Worm (Caenorhabditis elegans) whole organism, L3 larva: ENCODE results near the gene Y75B8A.44.
A peak's percentile ranks its signal among the peaks of the same experiment; 100 is the strongest.

Source experiments
- aly-2 ChIP-seq: fragments of 150-350 bp; optimal IDR thresholded peaks from 2 replicates; lab custom pipeline; 2014; ENCODE audit warnings: missing biosample characterization, missing genetic modification characterization
- ceh-16 ChIP-seq: sonication (generic microtip); optimal IDR thresholded peaks from 2 replicates; lab custom pipeline; 2017; ENCODE audit warnings: missing biosample characterization, missing genetic modification characterization
- ceh-82 ChIP-seq: fragments of 150-350 bp; optimal IDR thresholded peaks from 2 replicates; lab custom pipeline; 2014; ENCODE audit warnings: missing biosample characterization, missing genetic modification characterization
- ceh-9 ChIP-seq: sonication (generic microtip); optimal IDR thresholded peaks from 2 replicates; lab custom pipeline; 2018; ENCODE audit warnings: missing biosample characterization, missing genetic modification characterization
- daf-12 ChIP-seq: fragments of 150-350 bp; optimal IDR thresholded peaks from 2 replicates; lab custom pipeline; 2014; ENCODE audit warnings: missing biosample characterization, missing genetic modification reagents, missing genetic modification characterization
- egl-27 ChIP-seq: sonication (generic microtip); optimal IDR thresholded peaks from 4 replicates; lab custom pipeline; 2017; ENCODE audit warnings: missing biosample characterization, missing genetic modification reagents, missing genetic modification characterization
- egl-5 ChIP-seq: fragments of 150-350 bp; optimal IDR thresholded peaks from 2 replicates; lab custom pipeline; 2017; ENCODE audit warnings: missing biosample characterization, missing genetic modification reagents, missing genetic modification characterization, inconsistent platforms
- elt-1 ChIP-seq: fragments of 150-350 bp; optimal IDR thresholded peaks from 2 replicates; lab custom pipeline; 2014; ENCODE audit warnings: missing biosample characterization, missing genetic modification characterization
- elt-2 ChIP-seq: sonication (generic microtip); optimal IDR thresholded peaks from 2 replicates; lab custom pipeline; 2016; ENCODE audit warnings: missing genetic modification reagents, mild to moderate bottlenecking, missing genetic modification characterization, missing compliant biosample characterization
- eor-1 ChIP-seq, 2 experiments: fragments of 150-350 bp; optimal IDR thresholded peaks; 2 replicates each; lab custom pipeline; 2014 to 2018; ENCODE audit warnings: missing biosample characterization in 2 of 2, missing genetic modification characterization in 2 of 2
- fkh-10 ChIP-seq: sonication (generic microtip); optimal IDR thresholded peaks from 2 replicates; lab custom pipeline; 2017; ENCODE audit warnings: missing biosample characterization, missing genetic modification reagents, missing genetic modification characterization
- fkh-2 ChIP-seq: fragments of 150-350 bp; optimal IDR thresholded peaks from 2 replicates; lab custom pipeline; 2014; ENCODE audit warnings: missing biosample characterization, missing genetic modification reagents, missing genetic modification characterization
- fos-1 ChIP-seq: fragments of 150-350 bp; optimal IDR thresholded peaks from 2 replicates; lab custom pipeline; 2014; ENCODE audit warnings: missing biosample characterization, missing genetic modification characterization
- hmg-11 ChIP-seq: sonication (generic microtip); optimal IDR thresholded peaks from 2 replicates; lab custom pipeline; 2016; ENCODE audit warnings: missing genetic modification characterization, missing compliant biosample characterization
- lin-15B ChIP-seq: fragments of 150-350 bp; optimal IDR thresholded peaks from 2 replicates; lab custom pipeline; 2014; ENCODE audit warnings: missing biosample characterization, missing genetic modification characterization
- lsy-12 ChIP-seq: sonication (generic microtip); optimal IDR thresholded peaks from 2 replicates; lab custom pipeline; 2016; ENCODE audit warnings: mild to moderate bottlenecking, missing genetic modification characterization, missing compliant biosample characterization
- mml-1 ChIP-seq: fragments of 150-350 bp; sonication (generic microtip); optimal IDR thresholded peaks from 3 replicates; lab custom pipeline; 2014; ENCODE audit warnings: missing biosample characterization, missing genetic modification characterization
- nfya-1 ChIP-seq: sonication (generic microtip); optimal IDR thresholded peaks from 2 replicates; lab custom pipeline; 2017; ENCODE audit warnings: missing genetic modification characterization, mild to moderate bottlenecking, missing compliant biosample characterization, antibody characterized with exemption, moderate library complexity; ENCODE audit not compliant: insufficient read depth
- nhr-12 ChIP-seq: fragments of 150-350 bp; optimal IDR thresholded peaks from 2 replicates; lab custom pipeline; 2014; ENCODE audit warnings: missing biosample characterization, missing genetic modification characterization
- nhr-23 ChIP-seq: fragments of 150-350 bp; optimal IDR thresholded peaks from 2 replicates; lab custom pipeline; 2014; ENCODE audit warnings: missing biosample characterization, missing genetic modification reagents, missing genetic modification characterization
- nhr-237 ChIP-seq: fragments of 150-350 bp; optimal IDR thresholded peaks from 2 replicates; lab custom pipeline; 2014; ENCODE audit warnings: missing biosample characterization, missing genetic modification characterization
- nhr-25 ChIP-seq: sonication (generic microtip); optimal IDR thresholded peaks from 2 replicates; lab custom pipeline; 2017; ENCODE audit warnings: missing biosample characterization, missing genetic modification characterization
- nhr-43 ChIP-seq: sonication (generic microtip); optimal IDR thresholded peaks from 2 replicates; lab custom pipeline; 2016; ENCODE audit warnings: mild to moderate bottlenecking, missing genetic modification characterization, missing compliant biosample characterization; ENCODE audit not compliant: poor library complexity, severe bottlenecking
- nhr-67 ChIP-seq: fragments of 150-350 bp; optimal IDR thresholded peaks from 2 replicates; lab custom pipeline; 2014; ENCODE audit warnings: missing biosample characterization, missing genetic modification characterization
- nhr-77 ChIP-seq: fragments of 150-350 bp; optimal IDR thresholded peaks from 2 replicates; lab custom pipeline; 2014; ENCODE audit warnings: missing biosample characterization, missing genetic modification characterization
- pha-4 ChIP-seq: fragments of 150-350 bp; optimal IDR thresholded peaks from 2 replicates; lab custom pipeline; 2014; ENCODE audit warnings: missing biosample characterization, missing genetic modification reagents, missing genetic modification characterization
- pqm-1 ChIP-seq: fragments of 150-350 bp; optimal IDR thresholded peaks from 2 replicates; lab custom pipeline; 2017; ENCODE audit warnings: missing biosample characterization, missing genetic modification characterization, inconsistent platforms
- sea-2 ChIP-seq: fragments of 150-350 bp; sonication (generic microtip); optimal IDR thresholded peaks from 4 replicates; lab custom pipeline; 2014; ENCODE audit warnings: missing biosample characterization, missing genetic modification reagents, missing genetic modification characterization
- snpc-4 ChIP-seq: fragments of 150-350 bp; optimal IDR thresholded peaks from 2 replicates; lab custom pipeline; 2014; ENCODE audit warnings: missing biosample characterization, missing genetic modification characterization
- tbx-2 ChIP-seq: sonication (generic microtip); optimal IDR thresholded peaks from 2 replicates; lab custom pipeline; 2016; ENCODE audit warnings: mild to moderate bottlenecking, missing genetic modification characterization, missing compliant biosample characterization
- unc-39 ChIP-seq: sonication (generic microtip); optimal IDR thresholded peaks from 4 replicates; lab custom pipeline; 2017; ENCODE audit warnings: missing biosample characterization, missing genetic modification characterization
- zag-1 ChIP-seq: fragments of 150-350 bp; optimal IDR thresholded peaks from 2 replicates; lab custom pipeline; 2014; ENCODE audit warnings: missing biosample characterization, missing genetic modification characterization
- ztf-11 ChIP-seq: fragments of 150-350 bp; optimal IDR thresholded peaks from 2 replicates; lab custom pipeline; 2014; ENCODE audit warnings: missing biosample characterization, missing genetic modification characterization
- ztf-4 ChIP-seq: fragments of 150-350 bp; optimal IDR thresholded peaks from 2 replicates; lab custom pipeline; 2014; ENCODE audit warnings: missing biosample characterization, missing genetic modification characterization

Y75B8A.44 gene

ce11 chrIII:12156582-12156981, 37.7 kb upstream of the Y75B8A.44 start:
- TF ChIP-seq nfya-1 (tag; lab: Kevin White, UChicago) (peak; percentile 77), lin-15B (tag; lab: Kevin White, UChicago) (no peak)

- TF ChIP-seq lsy-12 (tag; lab: Kevin White, UChicago) (no peak), nfya-1 (tag; lab: Kevin White, UChicago) (peak; percentile 78)
Observed at ce11 chrIII:12157576-12157975, 36.7 kb upstream of the Y75B8A.44 start.

DNA sequence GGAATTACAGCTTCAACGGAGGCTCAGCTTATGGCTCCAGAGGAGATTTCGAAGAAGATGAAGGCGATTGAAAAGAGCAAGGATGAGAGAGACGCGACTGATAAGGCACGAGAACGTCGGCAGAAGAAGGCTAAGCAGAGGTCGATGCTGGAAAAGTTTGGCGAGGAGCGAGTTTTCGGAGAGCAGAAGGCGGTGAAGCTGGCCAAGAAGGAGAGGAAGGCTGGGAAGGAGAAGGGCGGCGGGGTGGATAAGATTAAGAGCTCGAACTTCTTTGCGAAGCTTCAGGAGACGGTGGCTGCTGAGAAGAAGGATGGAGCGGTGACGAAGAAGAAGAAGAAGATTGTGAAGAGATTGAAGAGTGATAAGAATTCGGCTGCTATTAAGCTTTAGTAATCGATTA, 35.1 kb upstream of the Y75B8A.44 start:
- TF ChIP-seq snpc-4 (tag; lab: Kevin White, UChicago) (no peak), nhr-77 (tag; lab: Kevin White, UChicago) (no peak), fkh-2 (tag; lab: Kevin White, UChicago) (no peak), elt-2 (tag; lab: Kevin White, UChicago) (no peak), nhr-237 (tag; lab: Kevin White, UChicago) (no peak), nhr-12 (tag; lab: Kevin White, UChicago) (no peak), ceh-16 (tag; lab: Kevin White, UChicago) (no peak), pha-4 (tag; lab: Kevin White, UChicago) (no peak), ztf-4 (tag; lab: Kevin White, UChicago) (no peak), fos-1 (tag; lab: Kevin White, UChicago) (no peak), unc-39 (tag; lab: Kevin White, UChicago) (no peak), aly-2 (tag; lab: Kevin White, UChicago) (no peak), pqm-1 (tag; lab: Kevin White, UChicago) (no peak), nhr-25 (tag; lab: Kevin White, UChicago) (no peak), nhr-43 (tag; lab: Kevin White, UChicago) (no peak), sea-2 (no peak), ztf-11 (tag; lab: Kevin White, UChicago) (no peak)
- TF ChIP-seq, all 47 proteins: peak for 0

DNA sequence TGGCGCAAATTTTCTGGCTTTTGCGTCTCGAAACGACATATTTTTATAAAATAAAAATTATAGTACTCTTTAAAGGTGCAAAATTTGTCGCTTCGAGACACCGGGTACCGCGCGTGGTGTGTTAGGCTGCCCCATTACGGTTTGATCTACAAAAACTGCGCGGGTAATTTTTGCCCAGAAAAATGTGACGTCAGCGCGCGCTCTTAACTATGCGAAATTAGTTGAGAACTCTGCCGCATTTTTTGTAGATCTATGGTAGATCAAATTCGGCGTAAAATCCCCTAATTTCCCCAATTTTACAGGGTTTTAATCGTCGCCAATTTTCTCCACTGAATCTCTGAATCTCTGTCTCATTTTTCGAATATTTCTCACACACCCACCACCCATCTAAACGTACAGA, 33.8 kb upstream of the Y75B8A.44 start, which contains the start of gene Y75B8A.8:
Y75B8A.8 (plus strand) TSS at position 301 of the 400 bp plus-strand sequence.
- TF ChIP-seq mml-1: no peak
- no peak for TF ChIP-seq egl-27
- no peak for TF ChIP-seq nhr-23 (tag; lab: Kevin White, UChicago)
- TF ChIP-seq unc-39 (tag; lab: Kevin White, UChicago): no peak

DNA sequence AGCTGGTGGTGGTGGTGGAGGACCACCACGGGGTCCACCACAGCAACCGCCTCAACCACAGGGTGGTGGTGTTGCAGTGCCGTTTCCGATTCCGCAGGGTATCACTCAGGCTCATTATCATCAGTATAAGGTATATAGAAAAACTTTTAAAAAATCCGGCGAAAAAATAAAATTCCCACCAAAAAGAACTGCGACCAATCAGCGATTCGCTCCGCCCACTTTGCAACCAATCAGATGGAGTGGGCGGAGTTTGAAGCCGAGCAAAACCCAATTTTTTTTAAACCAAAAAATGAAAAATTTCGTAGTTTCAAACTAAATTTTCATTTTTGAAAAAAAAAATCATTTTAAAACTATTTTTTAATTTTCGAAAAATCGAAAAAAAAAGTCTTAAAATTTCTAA, 33.4 kb upstream of the Y75B8A.44 start:
- no peak for TF ChIP-seq ztf-11 (tag; lab: Kevin White, UChicago)
- peak; percentile 87 for TF ChIP-seq nfya-1 (tag; lab: Kevin White, UChicago)

- TF ChIP-seq zag-1 (tag; lab: Kevin White, UChicago) (no peak), nfya-1 (tag; lab: Kevin White, UChicago) (peak; percentile 86)
Observed at ce11 chrIII:12164414-12164813, 29.9 kb upstream of the Y75B8A.44 start.

- TF ChIP-seq ceh-16 (tag; lab: Kevin White, UChicago) (no peak), pqm-1 (tag; lab: Kevin White, UChicago) (no peak), ceh-82 (tag; lab: Kevin White, UChicago) (no peak), nhr-12 (tag; lab: Kevin White, UChicago) (no peak)
Observed at ce11 chrIII:12165305-12165704, 29.0 kb upstream of the Y75B8A.44 start.

DNA sequence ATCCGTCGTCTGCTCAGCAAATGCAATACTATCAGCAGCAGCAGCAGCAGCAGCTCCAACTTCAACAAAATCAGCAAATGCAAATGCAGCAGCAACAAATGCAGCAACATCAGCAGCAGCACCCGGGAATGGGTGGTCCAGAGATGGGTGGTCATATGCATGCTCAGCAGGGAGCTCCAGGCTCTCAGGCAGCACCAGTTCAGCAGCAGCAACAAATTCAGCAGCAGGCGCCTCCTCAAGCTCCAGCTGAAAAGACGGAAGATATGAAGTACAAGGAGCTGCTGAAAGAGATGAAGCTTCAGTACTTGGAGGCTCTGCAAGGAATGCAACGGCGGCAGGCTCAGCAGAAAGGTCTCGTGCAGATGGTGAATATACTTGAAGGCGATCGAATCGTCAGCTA, 27.3 kb upstream of the Y75B8A.44 start:
- no peak for TF ChIP-seq eor-1 (tag; optimal IDR thresholded peaks at IDR 0.05; lab: Kevin White, UChicago)
- TF ChIP-seq ceh-9 (tag; lab: Kevin White, UChicago): no peak
- no peak for TF ChIP-seq daf-12 (tag; lab: Kevin White, UChicago)
- TF ChIP-seq lsy-12 (tag; lab: Kevin White, UChicago): no peak
- no peak for TF ChIP-seq tbx-2 (tag; lab: Kevin White, UChicago)
- no peak for TF ChIP-seq nfya-1 (tag; lab: Kevin White, UChicago)
- no peak for TF ChIP-seq nhr-67 (tag; lab: Kevin White, UChicago)
- TF ChIP-seq pha-4 (tag; lab: Kevin White, UChicago): no peak
- no peak for TF ChIP-seq egl-27
- no peak for TF ChIP-seq mml-1
- TF ChIP-seq fos-1 (tag; lab: Kevin White, UChicago): no peak
- TF ChIP-seq fkh-2 (tag; lab: Kevin White, UChicago): no peak
- TF ChIP-seq ztf-11 (tag; lab: Kevin White, UChicago): no peak
- TF ChIP-seq elt-1 (tag; lab: Kevin White, UChicago): no peak
- TF ChIP-seq hmg-11 (tag; lab: Kevin White, UChicago): no peak
- TF ChIP-seq unc-39 (tag; lab: Kevin White, UChicago): no peak
- TF ChIP-seq egl-5 (tag; lab: Kevin White, UChicago): no peak
- no peak for TF ChIP-seq fkh-10 (GFP tag; lab: Kevin White, UChicago)
